Fruit fly (Drosophila melanogaster) whole organism, embryonic: Measurements from ENCODE around the gene Hip14.

Experiments
- Blimp-1 ChIP-seq: fragments of 200-800 bp; sonication (Bioruptor generic); optimal IDR thresholded peaks from 3 replicates; lab custom pipeline; 2018; ENCODE audit warnings: missing biosample characterization, missing genetic modification characterization, mild to moderate bottlenecking, moderate library complexity, missing genetic modification reagents
- CG11504 ChIP-seq: fragments of 200-800 bp; sonication (Bioruptor generic); optimal IDR thresholded peaks from 3 replicates; lab custom pipeline; 2019; ENCODE audit warnings: missing biosample characterization, mild to moderate bottlenecking, missing genetic modification characterization, moderate library complexity
- CG12744 ChIP-seq: fragments of 200-800 bp; sonication (Bioruptor generic); optimal IDR thresholded peaks from 2 replicates; lab custom pipeline; 2016; ENCODE audit warnings: missing biosample characterization, missing genetic modification characterization
- CG13624 ChIP-seq: fragments of 200-800 bp; sonication (Bioruptor generic); optimal IDR thresholded peaks from 2 replicates; lab custom pipeline; 2016; ENCODE audit warnings: missing biosample characterization, missing genetic modification characterization
- CG18476 ChIP-seq: fragments of 200-800 bp; sonication (Bioruptor generic); optimal IDR thresholded peaks from 2 replicates; lab custom pipeline; 2016; ENCODE audit warnings: missing biosample characterization, mild to moderate bottlenecking, missing genetic modification characterization
- CG3163 ChIP-seq: fragments of 200-800 bp; sonication (Bioruptor generic); optimal IDR thresholded peaks from 3 replicates; lab custom pipeline; 2016; ENCODE audit warnings: missing biosample characterization, missing genetic modification characterization
- CG32767 ChIP-seq: fragments of 200-800 bp; sonication (Bioruptor generic); IDR thresholded peaks from 2 replicates; pipeline ENCODE4 v1.3.6; 2022; ENCODE audit warnings: missing biosample characterization, missing genetic modification characterization
- CG34376 ChIP-seq: fragments of 200-800 bp; sonication (Bioruptor generic); optimal IDR thresholded peaks from 2 replicates; lab custom pipeline; 2018; ENCODE audit warnings: missing biosample characterization, mild to moderate bottlenecking, missing genetic modification characterization
- CG5180 ChIP-seq: fragments of 200-800 bp; sonication (Bioruptor generic); optimal IDR thresholded peaks from 3 replicates; lab custom pipeline; 2017; ENCODE audit warnings: missing biosample characterization, missing genetic modification characterization, mild to moderate bottlenecking, moderate library complexity, missing genetic modification reagents
- CG7556 ChIP-seq: fragments of 200-800 bp; sonication (Bioruptor generic); optimal IDR thresholded peaks from 2 replicates; lab custom pipeline; 2017; ENCODE audit warnings: missing biosample characterization, mild to moderate bottlenecking, missing genetic modification characterization
- CG7963 ChIP-seq: fragments of 200-800 bp; sonication (Bioruptor generic); IDR thresholded peaks from 3 replicates; pipeline ENCODE4 v1.3.6; 2022; ENCODE audit warnings: missing biosample characterization, missing genetic modification characterization; ENCODE audit not compliant: partially characterized antibody
- CG8290 ChIP-seq, 3 experiments: fragments of 200-800 bp; sonication (Bioruptor generic); optimal IDR thresholded peaks; 2 replicates each; lab custom pipeline; 2016 to 2019; ENCODE audit warnings: missing biosample characterization in 3 of 3, missing genetic modification characterization in 3 of 3, mild to moderate bottlenecking in 2 of 3, moderate library complexity in 1 of 3
- CG8359 ChIP-seq: fragments of 200-800 bp; sonication (Bioruptor generic); optimal IDR thresholded peaks from 2 replicates; lab custom pipeline; 2017; ENCODE audit warnings: missing biosample characterization, mild to moderate bottlenecking, missing genetic modification characterization, borderline replicate concordance
- CG9215 ChIP-seq: fragments of 200-800 bp; sonication (Bioruptor generic); IDR thresholded peaks from 2 replicates; pipeline ENCODE4 v1.3.6; 2022; ENCODE audit warnings: missing biosample characterization, missing genetic modification characterization
- CG9876 ChIP-seq: fragments of 200-800 bp; sonication (Bioruptor generic); optimal IDR thresholded peaks from 2 replicates; lab custom pipeline; 2016; ENCODE audit warnings: missing biosample characterization, missing genetic modification characterization
- CTCF ChIP-seq: fragments of 200-800 bp; sonication (Bioruptor generic); optimal IDR thresholded peaks from 2 replicates; lab custom pipeline; 2017; ENCODE audit warnings: missing biosample characterization, mild to moderate bottlenecking, missing genetic modification characterization, moderate library complexity
- Camta ChIP-seq: fragments of 200-800 bp; sonication (Bioruptor generic); optimal IDR thresholded peaks from 2 replicates; lab custom pipeline; 2016; ENCODE audit warnings: missing biosample characterization, missing genetic modification characterization
- CrebB ChIP-seq: fragments of 200-800 bp; sonication (Bioruptor generic); optimal IDR thresholded peaks from 3 replicates; lab custom pipeline; 2018; ENCODE audit warnings: missing biosample characterization, mild to moderate bottlenecking, missing genetic modification characterization
- Dfd ChIP-seq, 2 experiments: fragments of >200 bp; optimal IDR thresholded peaks; 2 replicates each; lab custom pipeline; 2017; ENCODE audit warnings: missing biosample characterization in 2 of 2, missing genetic modification characterization in 2 of 2
- Dp ChIP-seq: fragments of 200-800 bp; sonication (Bioruptor generic); optimal IDR thresholded peaks from 2 replicates; lab custom pipeline; 2018; ENCODE audit warnings: missing biosample characterization, mild to moderate bottlenecking, missing genetic modification characterization, moderate library complexity
- H15 ChIP-seq: fragments of 200-800 bp; sonication (Bioruptor generic); IDR thresholded peaks from 3 replicates; pipeline ENCODE4 v1.3.6; 2022; ENCODE audit warnings: missing biosample characterization, missing genetic modification characterization
- HLH4C ChIP-seq: fragments of 200-800 bp; sonication (Bioruptor generic); IDR thresholded peaks from 3 replicates; pipeline ENCODE4 v1.3.6; 2022; ENCODE audit warnings: missing biosample characterization, missing genetic modification characterization; ENCODE audit not compliant: partially characterized antibody
- Hsf ChIP-seq: fragments of 200-800 bp; sonication (Bioruptor generic); optimal IDR thresholded peaks from 3 replicates; lab custom pipeline; 2016; ENCODE audit warnings: missing biosample characterization, missing genetic modification characterization
- MTF-1 ChIP-seq: fragments of 200-800 bp; sonication (Bioruptor generic); optimal IDR thresholded peaks from 2 replicates; lab custom pipeline; 2018; ENCODE audit warnings: missing biosample characterization, mild to moderate bottlenecking, missing genetic modification characterization, borderline replicate concordance
- Meics ChIP-seq: fragments of 200-800 bp; sonication (Bioruptor generic); optimal IDR thresholded peaks from 2 replicates; lab custom pipeline; 2017; ENCODE audit warnings: missing biosample characterization, mild to moderate bottlenecking, missing genetic modification characterization
- Neu2 ChIP-seq: fragments of 200-800 bp; sonication (Bioruptor generic); optimal IDR thresholded peaks from 3 replicates; lab custom pipeline; 2016; ENCODE audit warnings: missing biosample characterization, missing genetic modification characterization, borderline replicate concordance
- Nf-YB ChIP-seq: fragments of 200-800 bp; sonication (Bioruptor generic); optimal IDR thresholded peaks from 3 replicates; lab custom pipeline; 2019; ENCODE audit warnings: missing biosample characterization, mild to moderate bottlenecking, missing genetic modification characterization, moderate library complexity
- NfI ChIP-seq: fragments of 200-800 bp; sonication (Bioruptor generic); optimal IDR thresholded peaks from 3 replicates; lab custom pipeline; 2018; ENCODE audit warnings: missing biosample characterization, mild to moderate bottlenecking, missing genetic modification characterization, moderate library complexity
- Oaz ChIP-seq: fragments of 200-800 bp; sonication (Bioruptor generic); IDR thresholded peaks from 2 replicates; pipeline ENCODE4 v1.3.6; 2022; ENCODE audit warnings: missing biosample characterization, missing genetic modification characterization
- Ptx1 ChIP-seq: fragments of 200-800 bp; sonication (Bioruptor generic); IDR thresholded peaks from 2 replicates; pipeline ENCODE4 v1.3.6; 2022; ENCODE audit warnings: missing biosample characterization, missing genetic modification characterization
- Tbp ChIP-seq: fragments of >200 bp; optimal IDR thresholded peaks from 2 replicates; lab custom pipeline; 2018; ENCODE audit warnings: missing biosample characterization, missing genetic modification characterization
- bigmax ChIP-seq: fragments of 200-800 bp; sonication (Bioruptor generic); optimal IDR thresholded peaks from 2 replicates; lab custom pipeline; 2018; ENCODE audit warnings: missing biosample characterization, mild to moderate bottlenecking, missing genetic modification characterization
- cad ChIP-seq: fragments of >200 bp; optimal IDR thresholded peaks from 2 replicates; lab custom pipeline; 2017; ENCODE audit warnings: missing biosample characterization, missing genetic modification characterization
- cg ChIP-seq: fragments of 200-800 bp; sonication (Bioruptor generic); optimal IDR thresholded peaks from 3 replicates; lab custom pipeline; 2019; ENCODE audit warnings: missing biosample characterization, mild to moderate bottlenecking, missing genetic modification characterization, moderate library complexity
- chinmo ChIP-seq: fragments of 200-800 bp; sonication (Bioruptor generic); IDR thresholded peaks from 4 replicates; pipeline ENCODE4 v1.3.6; 2022; ENCODE audit warnings: missing biosample characterization, missing genetic modification characterization; ENCODE audit not compliant: partially characterized antibody
- chm ChIP-seq: fragments of 200-800 bp; sonication (Bioruptor generic); IDR thresholded peaks from 2 replicates; pipeline ENCODE4 v1.3.6; 2022; ENCODE audit warnings: missing biosample characterization, missing genetic modification characterization
- da ChIP-seq: fragments of 200-800 bp; sonication (Bioruptor generic); optimal IDR thresholded peaks from 2 replicates; lab custom pipeline; 2016; ENCODE audit warnings: missing biosample characterization, missing genetic modification characterization
- dysf ChIP-seq: fragments of 200-800 bp; sonication (Bioruptor generic); IDR thresholded peaks from 3 replicates; pipeline ENCODE4 v1.3.6; 2022; ENCODE audit warnings: missing biosample characterization, missing genetic modification characterization
- fu2 ChIP-seq: fragments of 200-800 bp; sonication (Bioruptor generic); optimal IDR thresholded peaks from 2 replicates; lab custom pipeline; 2016; ENCODE audit warnings: missing biosample characterization, missing genetic modification characterization
- gcm2 ChIP-seq: fragments of 200-800 bp; sonication (Bioruptor generic); optimal IDR thresholded peaks from 2 replicates; lab custom pipeline; 2016; ENCODE audit warnings: missing biosample characterization, missing genetic modification characterization
- lilli ChIP-seq: fragments of 200-800 bp; sonication (Bioruptor generic); optimal IDR thresholded peaks from 3 replicates; lab custom pipeline; 2016; ENCODE audit warnings: missing biosample characterization, missing genetic modification characterization
- lmd ChIP-seq: fragments of 200-800 bp; sonication (Bioruptor generic); IDR thresholded peaks from 2 replicates; pipeline ENCODE4 v1.3.6; 2022; ENCODE audit warnings: missing biosample characterization, missing genetic modification characterization
- oc ChIP-seq: fragments of 200-800 bp; sonication (Bioruptor generic); optimal IDR thresholded peaks from 2 replicates; lab custom pipeline; 2018; ENCODE audit warnings: missing biosample characterization, mild to moderate bottlenecking, missing genetic modification characterization, moderate library complexity
- repo ChIP-seq: fragments of 200-800 bp; sonication (Bioruptor generic); optimal IDR thresholded peaks from 2 replicates; lab custom pipeline; 2016; ENCODE audit warnings: missing biosample characterization, missing genetic modification characterization
- ro ChIP-seq: fragments of 200-800 bp; sonication (Bioruptor generic); IDR thresholded peaks from 2 replicates; pipeline ENCODE4 v1.3.6; 2022; ENCODE audit warnings: missing biosample characterization, missing genetic modification characterization
- sug ChIP-seq: fragments of 200-800 bp; optimal IDR thresholded peaks from 2 replicates; lab custom pipeline; 2019; ENCODE audit warnings: missing biosample characterization, mild to moderate bottlenecking, missing genetic modification characterization, moderate library complexity
- wek ChIP-seq: fragments of 200-800 bp; sonication (Bioruptor generic); optimal IDR thresholded peaks from 3 replicates; lab custom pipeline; 2018; ENCODE audit warnings: missing biosample characterization, mild to moderate bottlenecking, missing genetic modification characterization, moderate library complexity
- zen2 ChIP-seq: fragments of 200-800 bp; sonication (Bioruptor generic); IDR thresholded peaks from 3 replicates; pipeline ENCODE4 v1.3.6; 2022; ENCODE audit warnings: missing biosample characterization, missing genetic modification characterization; ENCODE audit not compliant: partially characterized antibody
- zfh2 ChIP-seq: fragments of 200-800 bp; sonication (Bioruptor generic); optimal IDR thresholded peaks from 2 replicates; lab custom pipeline; 2016; ENCODE audit warnings: missing biosample characterization, missing genetic modification characterization

Gene Hip14

dm6 chr3L:16026065-16026789 is 38.2 kb downstream of the Hip14 start (continued):
- TF ChIP-seq cg (GFP tag; lab: Kevin White, UChicago) (peak; percentile 15), sug (peak; percentile 72), Nf-YB (GFP tag; lab: Kevin White, UChicago) (peak; percentile 43), gcm2 (peak; percentile 57), bigmax (GFP tag; lab: Kevin White, UChicago) (peak; percentile 34), CrebB (peak; percentile 70), Neu2 (no peak), Meics (peak; percentile 10), CG12744 (GFP tag; lab: Kevin White, UChicago) (peak; percentile 67), CG5180 (GFP tag; lab: Kevin White, UChicago) (peak; percentile 53), CG7963 (GFP tag; lab: Robert Waterston, UW) (no peak), Blimp-1 (peak; percentile 61), chinmo (GFP tag; lab: Robert Waterston, UW) (peak; percentile 95), fu2 (GFP tag; lab: Kevin White, UChicago) (no peak), Dp (peak; percentile 15), CG32767 (GFP tag; lab: Robert Waterston, UW) (peak; percentile 47; the same call in 1 of the 2 replicates), ro (no peak), H15 (peak; percentile 58; the same call in 2 of the 3 replicates), Tbp (GFP tag; lab: Kevin White, UChicago) (no peak), wek (GFP tag; lab: Kevin White, UChicago) (peak; percentile 75), cad (GFP tag; lab: Kevin White, UChicago) (no peak), MTF-1 (GFP tag; lab: Kevin White, UChicago) (peak; percentile 81), CG8290 (GFP tag; optimal IDR thresholded peaks at IDR 0.05; lab: Kevin White, UChicago) (peak; percentile 73), CG8290 (tag; optimal IDR thresholded peaks at IDR 0.05; lab: Kevin White, UChicago) (peak; percentile 77 to 83), CG18476 (GFP tag; lab: Kevin White, UChicago) (peak; percentile 48), Dfd (GFP tag; optimal IDR thresholded peaks at IDR 0.05; lab: Kevin White, UChicago) (no peak), CG34376 (GFP tag; lab: Kevin White, UChicago) (peak; percentile 64), zfh2 (no peak), oc (peak; percentile 47), lilli (GFP tag; lab: Kevin White, UChicago) (no peak), HLH4C (GFP tag; lab: Robert Waterston, UW) (no peak), Oaz (GFP tag; lab: Robert Waterston, UW) (no peak), chm (GFP tag; lab: Robert Waterston, UW) (peak; percentile 87; the same call in 1 of the 2 replicates), CG9876 (GFP tag; lab: Kevin White, UChicago) (peak; percentile 44), CG11504 (tag; lab: Kevin White, UChicago) (peak; percentile 40), Ptx1 (GFP tag; lab: Robert Waterston, UW) (0 out of 2 replicates have a peak, but pooled peaks have one; percentile 31), CG8359 (peak; percentile 56), da (GFP tag; lab: Kevin White, UChicago) (peak; percentile 18), CG7556 (GFP tag; lab: Kevin White, UChicago) (peak; percentile 36), NfI (GFP tag; lab: Kevin White, UChicago) (peak; percentile 42), CG13624 (no peak), Hsf (GFP tag; lab: Kevin White, UChicago) (peak; percentile 48), CG3163 (GFP tag; lab: Kevin White, UChicago) (peak; percentile 72), CG9215 (GFP tag; lab: Robert Waterston, UW) (no peak), CTCF (GFP tag; lab: Kevin White, UChicago) (no peak), repo (GFP tag; lab: Kevin White, UChicago) (peak; percentile 56), lmd (GFP tag; lab: Robert Waterston, UW) (no peak), dysf (GFP tag; lab: Robert Waterston, UW) (peak; percentile 28; the same call in 1 of the 3 replicates), Camta (GFP tag; lab: Kevin White, UChicago) (peak; percentile 55), zen2 (GFP tag; lab: Robert Waterston, UW) (no peak)
